Fruit fly (Drosophila melanogaster) whole organism, embryonic: ENCODE data around the gene rk.

Experiments used
- Bdp1 ChIP-seq: fragments of 200-800 bp; sonication (Bioruptor generic); optimal IDR thresholded peaks from 3 replicates; lab custom pipeline; 2016; ENCODE audit warnings: missing biosample characterization, missing genetic modification characterization
- CG11696 ChIP-seq: fragments of 200-800 bp; sonication (Bioruptor generic); IDR thresholded peaks from 2 replicates; pipeline ENCODE4 v1.3.6; 2022; ENCODE audit warnings: missing biosample characterization, missing genetic modification characterization
- CG12236 ChIP-seq: fragments of 200-800 bp; sonication (Bioruptor generic); optimal IDR thresholded peaks from 2 replicates; lab custom pipeline; 2016; ENCODE audit warnings: missing biosample characterization, missing genetic modification characterization
- CG14014 ChIP-seq: fragments of 200-800 bp; sonication (Bioruptor generic); IDR thresholded peaks from 2 replicates; pipeline ENCODE4 v1.3.6; 2022; ENCODE audit warnings: missing biosample characterization, missing genetic modification characterization
- CG14050 ChIP-seq: fragments of 200-800 bp; sonication (Bioruptor generic); IDR thresholded peaks from 3 replicates; pipeline ENCODE4 v1.3.6; 2022; ENCODE audit warnings: missing biosample characterization, missing genetic modification characterization
- CG17385 ChIP-seq: fragments of 200-800 bp; sonication (Bioruptor generic); optimal IDR thresholded peaks from 3 replicates; lab custom pipeline; 2018; ENCODE audit warnings: missing biosample characterization, mild to moderate bottlenecking, missing genetic modification characterization
- CG17612 ChIP-seq: fragments of 200-800 bp; sonication (Bioruptor generic); IDR thresholded peaks from 2 replicates; pipeline ENCODE4 v1.3.6; 2022; ENCODE audit warnings: missing biosample characterization, missing genetic modification characterization
- CG17802 ChIP-seq: fragments of 200-800 bp; sonication (Bioruptor generic); optimal IDR thresholded peaks from 2 replicates; lab custom pipeline; 2018; ENCODE audit warnings: missing biosample characterization, mild to moderate bottlenecking, missing genetic modification characterization, moderate library complexity
- CG2678 ChIP-seq: fragments of 200-800 bp; sonication (Bioruptor generic); optimal IDR thresholded peaks from 3 replicates; lab custom pipeline; 2019; ENCODE audit warnings: missing biosample characterization, mild to moderate bottlenecking, missing genetic modification characterization, moderate library complexity
- CG30403 ChIP-seq: fragments of 200-800 bp; sonication (Bioruptor generic); optimal IDR thresholded peaks from 3 replicates; lab custom pipeline; 2016; ENCODE audit warnings: missing biosample characterization, missing genetic modification characterization
- CG32767 ChIP-seq: fragments of 200-800 bp; sonication (Bioruptor generic); IDR thresholded peaks from 2 replicates; pipeline ENCODE4 v1.3.6; 2022; ENCODE audit warnings: missing biosample characterization, missing genetic modification characterization
- CG34224 ChIP-seq: fragments of 200-800 bp; sonication (Bioruptor generic); IDR thresholded peaks from 3 replicates; pipeline ENCODE4 v1.3.6; 2022; ENCODE audit warnings: missing biosample characterization, missing genetic modification characterization; ENCODE audit not compliant: partially characterized antibody
- CG3726 ChIP-seq: fragments of 200-800 bp; sonication (Bioruptor generic); IDR thresholded peaks from 3 replicates; pipeline ENCODE4, ENCODE4 v1.3.6; 2022; ENCODE audit warnings: missing biosample characterization, missing genetic modification characterization
- CG3838 ChIP-seq: fragments of 200-800 bp; sonication (Bioruptor generic); optimal IDR thresholded peaks from 3 replicates; lab custom pipeline; 2016; ENCODE audit warnings: missing biosample characterization, missing genetic modification characterization
- CG3995 ChIP-seq: fragments of 200-800 bp; sonication (Bioruptor generic); optimal IDR thresholded peaks from 3 replicates; lab custom pipeline; 2016; ENCODE audit warnings: missing biosample characterization, missing genetic modification characterization
- CG42726 ChIP-seq: fragments of 200-800 bp; sonication (Bioruptor generic); IDR thresholded peaks from 2 replicates; pipeline ENCODE4 v1.3.6; 2022; ENCODE audit warnings: missing biosample characterization, missing genetic modification characterization; ENCODE audit not compliant: partially characterized antibody
- CG8089 ChIP-seq: fragments of 200-800 bp; sonication (Bioruptor generic); optimal IDR thresholded peaks from 3 replicates; lab custom pipeline; 2016; ENCODE audit warnings: missing biosample characterization, missing genetic modification characterization
- CTCF ChIP-seq: fragments of 200-800 bp; sonication (Bioruptor generic); optimal IDR thresholded peaks from 2 replicates; lab custom pipeline; 2017; ENCODE audit warnings: missing biosample characterization, mild to moderate bottlenecking, missing genetic modification characterization, moderate library complexity
- CrebB ChIP-seq: fragments of 200-800 bp; sonication (Bioruptor generic); optimal IDR thresholded peaks from 3 replicates; lab custom pipeline; 2018; ENCODE audit warnings: missing biosample characterization, mild to moderate bottlenecking, missing genetic modification characterization
- Deaf1 ChIP-seq: fragments of 200-800 bp; optimal IDR thresholded peaks from 3 replicates; lab custom pipeline; 2019; ENCODE audit warnings: missing biosample characterization, mild to moderate bottlenecking, missing genetic modification characterization, moderate library complexity
- Dip2 ChIP-seq: fragments of 200-800 bp; sonication (Bioruptor generic); IDR thresholded peaks from 2 replicates; pipeline ENCODE4 v1.3.6; 2022; ENCODE audit warnings: missing biosample characterization, missing genetic modification characterization
- E2f1 ChIP-seq: fragments of 200-800 bp; sonication (Bioruptor generic); IDR thresholded peaks from 2 replicates; pipeline ENCODE4 v1.3.6; 2022; ENCODE audit warnings: missing biosample characterization, missing genetic modification characterization
- Ets97D ChIP-seq: fragments of 200-800 bp; sonication (Bioruptor generic); optimal IDR thresholded peaks from 3 replicates; lab custom pipeline; 2016; ENCODE audit warnings: missing biosample characterization, missing genetic modification characterization
- GATAe ChIP-seq: fragments of 200-800 bp; sonication (Bioruptor generic); conservative IDR thresholded peaks from 2 replicates; pipeline ENCODE4 v1.3.6; 2022; ENCODE audit warnings: missing biosample characterization, missing genetic modification characterization
- Lhr ChIP-seq: fragments of 200-800 bp; sonication (Bioruptor generic); optimal IDR thresholded peaks from 3 replicates; lab custom pipeline; 2017; ENCODE audit warnings: mild to moderate bottlenecking, missing biosample characterization, missing genetic modification reagents, missing genetic modification characterization
- Lpt ChIP-seq: fragments of >200 bp; optimal IDR thresholded peaks from 2 replicates; lab custom pipeline; 2018; ENCODE audit warnings: missing biosample characterization, missing genetic modification characterization
- Med ChIP-seq: fragments of 200-800 bp; sonication (Bioruptor generic); peaks from one replicate; lab custom pipeline; 2016; ENCODE audit warnings: missing biosample characterization, missing genetic modification characterization, mild to moderate bottlenecking, inconsistent platforms, moderate library complexity
- NC2β ChIP-seq: fragments of 200-800 bp; sonication (Bioruptor generic); optimal IDR thresholded peaks from 2 replicates; lab custom pipeline; 2016; ENCODE audit warnings: missing biosample characterization, missing genetic modification characterization
- Nf-YC ChIP-seq: fragments of 200-800 bp; optimal IDR thresholded peaks from 3 replicates; lab custom pipeline; 2019; ENCODE audit warnings: missing biosample characterization, mild to moderate bottlenecking, missing genetic modification characterization, moderate library complexity
- Oaz ChIP-seq: fragments of 200-800 bp; sonication (Bioruptor generic); IDR thresholded peaks from 2 replicates; pipeline ENCODE4 v1.3.6; 2022; ENCODE audit warnings: missing biosample characterization, missing genetic modification characterization
- Opbp ChIP-seq: fragments of 200-800 bp; sonication (Bioruptor generic); IDR thresholded peaks from 3 replicates; pipeline ENCODE4 v1.3.6; 2022; ENCODE audit warnings: missing biosample characterization, missing genetic modification characterization; ENCODE audit not compliant: partially characterized antibody
- PHDP ChIP-seq: fragments of 200-800 bp; sonication (Bioruptor generic); optimal IDR thresholded peaks from 3 replicates; lab custom pipeline; 2018; ENCODE audit warnings: missing biosample characterization, mild to moderate bottlenecking, missing genetic modification characterization, moderate library complexity
- Rfx ChIP-seq: fragments of 200-800 bp; sonication (Bioruptor generic); IDR thresholded peaks from 2 replicates; pipeline ENCODE4 v1.3.6; 2022; ENCODE audit warnings: missing biosample characterization, missing genetic modification characterization
- Sox102F ChIP-seq: fragments of 200-800 bp; sonication (Bioruptor generic); optimal IDR thresholded peaks from 2 replicates; lab custom pipeline; 2018; ENCODE audit warnings: missing biosample characterization, mild to moderate bottlenecking, missing genetic modification characterization, moderate library complexity
- Stat92E ChIP-seq, 3 experiments: fragments of >200 bp in 2 of 3; fragments of 200-800 bp in 1 of 3; sonication (Bioruptor generic) in 1 of 3; optimal IDR thresholded peaks; 2 replicates each; lab custom pipeline; 2017 to 2019; ENCODE audit warnings: missing biosample characterization in 3 of 3, missing genetic modification characterization in 3 of 3, mild to moderate bottlenecking in 1 of 3, moderate library complexity in 1 of 3
- TFAM ChIP-seq: fragments of 200-800 bp; sonication (Bioruptor generic); optimal IDR thresholded peaks from 2 replicates; lab custom pipeline; 2017; ENCODE audit warnings: missing biosample characterization, missing genetic modification characterization, inconsistent platforms
- Trl ChIP-seq, 3 experiments: fragments of >200 bp in 2 of 3; fragments of 200-800 bp in 1 of 3; sonication (Bioruptor generic) in 1 of 3; optimal IDR thresholded peaks; 2 replicates in 1 of 3; 3 replicates in 2 of 3; lab custom pipeline; 2016 to 2017; ENCODE audit warnings: missing biosample characterization in 1 of 3, missing genetic modification characterization in 1 of 3
- al ChIP-seq: fragments of 200-800 bp; sonication (Bioruptor generic); IDR thresholded peaks from 2 replicates; pipeline ENCODE4 v1.3.6; 2022; ENCODE audit warnings: missing biosample characterization, missing genetic modification characterization
- ap ChIP-seq: fragments of 200-800 bp; sonication (Bioruptor generic); IDR thresholded peaks from 2 replicates; pipeline ENCODE4 v1.3.6; 2022; ENCODE audit warnings: missing biosample characterization, missing genetic modification characterization
- ash1 ChIP-seq: fragments of 200-800 bp; sonication (Bioruptor generic); optimal IDR thresholded peaks from 2 replicates; lab custom pipeline; 2018; ENCODE audit warnings: missing biosample characterization, mild to moderate bottlenecking, missing genetic modification characterization
- bcd ChIP-seq: fragments of 200-800 bp; sonication (Bioruptor generic); optimal IDR thresholded peaks from 2 replicates; lab custom pipeline; 2017; ENCODE audit warnings: missing biosample characterization, mild to moderate bottlenecking, missing genetic modification characterization
- chif ChIP-seq, 2 experiments: fragments of 200-800 bp; sonication (Bioruptor generic); optimal IDR thresholded peaks; 3 replicates each; lab custom pipeline; 2016; ENCODE audit warnings: missing biosample characterization in 2 of 2, missing genetic modification characterization in 2 of 2
- eve ChIP-seq, 2 experiments: fragments of >200 bp; optimal IDR thresholded peaks; 2 replicates each; lab custom pipeline; 2017; ENCODE audit warnings: missing biosample characterization in 2 of 2, missing genetic modification characterization in 2 of 2
- eyg ChIP-seq: fragments of 200-800 bp; sonication (Bioruptor generic); optimal IDR thresholded peaks from 3 replicates; lab custom pipeline; 2016; ENCODE audit warnings: missing biosample characterization, missing genetic modification characterization
- hkb ChIP-seq, 2 experiments: fragments of 200-800 bp in 1 of 2; fragments of >200 bp in 1 of 2; sonication (Bioruptor generic) in 1 of 2; IDR thresholded peaks in 1 of 2; optimal IDR thresholded peaks in 1 of 2; 2 replicates each; pipeline versions ENCODE4 v1.3.6 to Lab custom; 2017 to 2022; ENCODE audit warnings: missing biosample characterization in 1 of 2, missing genetic modification characterization in 1 of 2
- kay ChIP-seq: fragments of 200-800 bp; sonication (Bioruptor generic); optimal IDR thresholded peaks from 2 replicates; lab custom pipeline; 2016; ENCODE audit warnings: missing biosample characterization, missing genetic modification characterization
- oc ChIP-seq: fragments of 200-800 bp; sonication (Bioruptor generic); optimal IDR thresholded peaks from 2 replicates; lab custom pipeline; 2018; ENCODE audit warnings: missing biosample characterization, mild to moderate bottlenecking, missing genetic modification characterization, moderate library complexity
- pb ChIP-seq: fragments of 200-800 bp; sonication (Bioruptor generic); optimal IDR thresholded peaks from 3 replicates; lab custom pipeline; 2016; ENCODE audit warnings: missing biosample characterization, missing genetic modification characterization
- yki ChIP-seq: fragments of >200 bp; optimal IDR thresholded peaks from 3 replicates; lab custom pipeline; 2018
- zfh1 ChIP-seq: fragments of 200-800 bp; sonication (Bioruptor generic); IDR thresholded peaks from 3 replicates; pipeline ENCODE4 v1.3.6; 2022; ENCODE audit warnings: missing biosample characterization, missing genetic modification characterization

Gene rk

DNA sequence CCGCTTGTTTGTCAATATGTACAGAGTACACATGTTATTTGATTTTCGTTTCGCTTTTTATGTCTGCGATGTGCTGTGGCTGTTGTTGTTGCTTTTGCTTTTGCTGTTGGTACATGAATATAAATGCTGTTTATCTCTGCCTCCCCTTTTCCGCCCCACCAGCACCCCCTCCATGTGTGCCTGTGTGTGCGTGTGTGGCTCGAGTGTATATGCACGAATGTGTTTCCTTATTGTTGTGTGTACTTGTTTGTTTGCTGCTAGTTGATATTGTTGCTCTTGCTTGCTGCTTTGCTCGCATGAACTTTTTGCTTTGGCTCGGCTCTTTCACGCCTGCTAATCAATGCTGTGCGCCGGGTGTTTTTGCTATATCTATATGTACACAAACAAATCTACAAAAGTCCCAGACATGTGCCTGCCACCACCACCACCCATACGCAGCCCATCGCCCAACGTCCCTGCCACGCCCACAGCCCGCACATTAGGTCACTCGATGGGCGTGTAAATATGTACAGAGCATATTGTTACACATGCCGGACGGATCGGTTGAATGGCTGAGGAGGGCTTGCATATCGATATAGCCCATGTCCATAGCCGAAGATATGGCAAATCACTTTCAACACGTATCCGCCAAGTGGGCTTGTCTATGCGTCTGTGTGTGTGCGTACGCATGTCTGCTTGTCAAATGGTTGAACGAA, 23.1 kb upstream of the rk start (continued):
- TF ChIP-seq CG8089 (GFP tag; lab: Kevin White, UChicago) (peak; percentile 100), CG17612 (peak; percentile 97), Oaz (GFP tag; lab: Robert Waterston, UW) (peak; percentile 94), Stat92E (GFP tag; optimal IDR thresholded peaks at IDR 0.05; lab: Kevin White, UChicago) (peak in 1 of 3 experiments; percentile 85), GATAe (GFP tag; lab: Robert Waterston, UW) (peak; percentile 97), chif (GFP tag; optimal IDR thresholded peaks at IDR 0.05; lab: Kevin White, UChicago) (peak; percentile 99 to 100), Opbp (GFP tag; lab: Robert Waterston, UW) (no peak), bcd (GFP tag; lab: Kevin White, UChicago) (peak; percentile 99), kay (GFP tag; lab: Kevin White, UChicago) (peak; percentile 99), Med (GFP tag; lab: Kevin White, UChicago) (peak; percentile 100), hkb (optimal IDR thresholded peaks at IDR 0.05; lab: Kevin White, UChicago) (no peak), hkb (GFP tag; IDR thresholded peaks at IDR 0.05; lab: Robert Waterston, UW) (peak; percentile 99), ash1 (GFP tag; lab: Kevin White, UChicago) (peak; percentile 100), Ets97D (GFP tag; lab: Kevin White, UChicago) (peak; percentile 92), zfh1 (peak; percentile 99), CG30403 (GFP tag; lab: Kevin White, UChicago) (peak; percentile 92), CG12236 (peak; percentile 100), pb (peak; percentile 99), CG17385 (GFP tag; lab: Kevin White, UChicago) (peak; percentile 97), CG3838 (peak; percentile 100), ap (GFP tag; lab: Robert Waterston, UW) (peak; percentile 98), CG34224 (GFP tag; lab: Robert Waterston, UW) (no peak), Rfx (GFP tag; lab: Robert Waterston, UW) (peak; percentile 98), CTCF (GFP tag; lab: Kevin White, UChicago) (peak; percentile 80), E2f1 (GFP tag; lab: Robert Waterston, UW) (peak; percentile 97), Bdp1 (GFP tag; lab: Kevin White, UChicago) (peak; percentile 96), CG42726 (no peak), eve (GFP tag; optimal IDR thresholded peaks at IDR 0.05; lab: Kevin White, UChicago) (peak; percentile 49 to 98), CG3995 (peak; percentile 84), TFAM (GFP tag; lab: Kevin White, UChicago) (peak; percentile 97), NC2β (peak; percentile 100), al (GFP tag; lab: Robert Waterston, UW) (peak; percentile 83), PHDP (tag; lab: Kevin White, UChicago) (peak; percentile 99), Sox102F (GFP tag; lab: Kevin White, UChicago) (peak; percentile 99), Lpt (no peak), Deaf1 (tag; lab: Kevin White, UChicago) (peak; percentile 84), CG17802 (tag; lab: Kevin White, UChicago) (peak; percentile 94), CG2678 (tag; lab: Kevin White, UChicago) (peak; percentile 100), CrebB (tag; lab: Kevin White, UChicago) (peak; percentile 100), CG14014 (peak; percentile 99), CG14050 (GFP tag; lab: Robert Waterston, UW) (peak; percentile 97), CG3726 (GFP tag; lab: Robert Waterston, UW) (peak; percentile 99), Nf-YC (tag; lab: Kevin White, UChicago) (peak; percentile 92), Trl (optimal IDR thresholded peaks at IDR 0.05; lab: Kevin White, UChicago) (peak in 1 of 2 experiments; percentile 69), Trl (GFP tag; optimal IDR thresholded peaks at IDR 0.05; lab: Kevin White, UChicago) (peak; percentile 100), oc (peak; percentile 99), CG11696 (GFP tag; lab: Robert Waterston, UW) (peak; percentile 97), Lhr (GFP tag; lab: Kevin White, UChicago) (peak; percentile 100), CG32767 (GFP tag; lab: Robert Waterston, UW) (peak; percentile 98), Dip2 (no peak), yki (no peak), eyg (GFP tag; lab: Kevin White, UChicago) (peak; percentile 100)
